Fruit fly (Drosophila melanogaster): ENCODE results near the gene CG18641.

The CG18641 gene

DNA sequence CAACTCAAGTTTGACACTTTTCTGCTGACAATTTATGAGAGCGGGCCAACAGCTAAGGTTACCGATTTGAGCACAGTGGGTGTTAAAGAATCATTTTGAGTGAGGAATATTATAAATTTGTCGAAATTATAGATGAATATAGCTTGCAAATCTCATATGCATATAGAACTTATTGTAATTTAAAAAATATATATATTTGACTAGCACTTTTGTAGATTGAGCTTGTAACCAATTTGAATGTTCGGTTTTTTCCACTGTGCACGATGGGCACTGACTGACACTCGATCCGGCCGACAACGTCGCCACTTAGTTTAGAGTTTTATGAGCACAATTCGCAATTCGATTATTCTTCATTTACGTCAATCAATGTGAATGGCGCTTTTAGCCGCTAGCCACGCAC lies 16.7 kb downstream of the CG18641 start (continued):
- TF ChIP-seq lov (optimal IDR thresholded peaks at IDR 0.05) = no peak
- TF ChIP-seq lov (GFP tag; IDR thresholded peaks at IDR 0.05) = no peak
- peak in 1 of 2 experiments; percentile 27 for TF ChIP-seq Hr51 (GFP tag; optimal IDR thresholded peaks at IDR 0.05)
- TF ChIP-seq mld (GFP tag; IDR thresholded peaks at IDR 0.05; ENCODE audit: partially characterized antibody) = no peak
- TF ChIP-seq H15 (GFP tag; IDR thresholded peaks at IDR 0.05) = no peak
- TF ChIP-seq sisA (GFP tag; IDR thresholded peaks at IDR 0.05) = no peak
- no peak for TF ChIP-seq Bgb (GFP tag; IDR thresholded peaks at IDR 0.05; ENCODE audit: partially characterized antibody)
- TF ChIP-seq CG32532 (GFP tag; IDR thresholded peaks at IDR 0.05) = 0 out of 2 replicates have a peak, but pooled peaks have one; percentile 12
- 0 out of 2 replicates have a peak, but pooled peaks have one; percentile 10 for TF ChIP-seq HLH3B (GFP tag; IDR thresholded peaks at IDR 0.05)
- TF ChIP-seq otp (GFP tag; IDR thresholded peaks at IDR 0.05) = no peak
- TF ChIP-seq Dip3 (GFP tag; optimal IDR thresholded peaks at IDR 0.05) = no peak
- TF ChIP-seq CG11085 (GFP tag; IDR thresholded peaks at IDR 0.05) = no peak
- TF ChIP-seq YL-1 (GFP tag; optimal IDR thresholded peaks at IDR 0.05) = no peak
- TF ChIP-seq Pdp1 (GFP tag; optimal IDR thresholded peaks at IDR 0.05) = no peak
- TF ChIP-seq jing (GFP tag; optimal IDR thresholded peaks at IDR 0.05) = no peak
- peak; percentile 36 for TF ChIP-seq dmrt99B (tag; optimal IDR thresholded peaks at IDR 0.05)
- TF ChIP-seq Neu2 (GFP tag; optimal IDR thresholded peaks at IDR 0.05; ENCODE audit: borderline replicate concordance) = no peak
- no peak for TF ChIP-seq CG31365 (tag; optimal IDR thresholded peaks at IDR 0.05)
- no peak for TF ChIP-seq dpn (GFP tag; optimal IDR thresholded peaks at IDR 0.05)
- no peak for TF ChIP-seq vfl (GFP tag; optimal IDR thresholded peaks at IDR 0.05)
- peak; percentile 53 for TF ChIP-seq CG31441 (GFP tag; IDR thresholded peaks at IDR 0.05)
- peak; percentile 13; the same call in 1 of the 2 replicates for TF ChIP-seq E2f2 (GFP tag; IDR thresholded peaks at IDR 0.05)
- no peak for TF ChIP-seq emc (GFP tag; optimal IDR thresholded peaks at IDR 0.05)
- 0 out of 2 replicates have a peak, but pooled peaks have one; percentile 33 for TF ChIP-seq wdn (GFP tag; IDR thresholded peaks at IDR 0.05)
- TF ChIP-seq Hsf (GFP tag; optimal IDR thresholded peaks at IDR 0.05) = no peak
- no peak for TF ChIP-seq CHES-1-like (GFP tag; optimal IDR thresholded peaks at IDR 0.05)
- TF ChIP-seq h (optimal IDR thresholded peaks at IDR 0.05) = no peak
- TF ChIP-seq Hmx (GFP tag; optimal IDR thresholded peaks at IDR 0.05) = no peak
- no peak for TF ChIP-seq croc (GFP tag; conservative IDR thresholded peaks at IDR 0.05)
- TF ChIP-seq sob (GFP tag; IDR thresholded peaks at IDR 0.05) = 0 out of 2 replicates have a peak, but pooled peaks have one; percentile 22
- no peak for TF ChIP-seq lilli (GFP tag; optimal IDR thresholded peaks at IDR 0.05)
- TF ChIP-seq phol (tag; optimal IDR thresholded peaks at IDR 0.05) = peak; percentile 16
- no peak for TF ChIP-seq bcd (GFP tag; optimal IDR thresholded peaks at IDR 0.05)
- TF ChIP-seq CG12659 (GFP tag; optimal IDR thresholded peaks at IDR 0.05) = no peak
- no peak for TF ChIP-seq CG12391 (tag; optimal IDR thresholded peaks at IDR 0.05)
- no peak for TF ChIP-seq CG2199 (GFP tag; IDR thresholded peaks at IDR 0.05)
- TF ChIP-seq Lhr (GFP tag; optimal IDR thresholded peaks at IDR 0.05) = no peak
- 0 out of 2 replicates have a peak, but pooled peaks have one; percentile 22 for TF ChIP-seq ranshi (GFP tag; IDR thresholded peaks at IDR 0.05)
- TF ChIP-seq NfI (GFP tag; optimal IDR thresholded peaks at IDR 0.05) = no peak
- no peak for TF ChIP-seq aop (GFP tag; IDR thresholded peaks at IDR 0.05)
- peak; percentile 37; the same call in 1 of the 3 replicates for TF ChIP-seq row (GFP tag; IDR thresholded peaks at IDR 0.05)
- TF ChIP-seq Mad (GFP tag; optimal IDR thresholded peaks at IDR 0.05) = no peak
- no peak for TF ChIP-seq lola (GFP tag; optimal IDR thresholded peaks at IDR 0.05)
- TF ChIP-seq CkIIα-i1 (GFP tag; IDR thresholded peaks at IDR 0.05) = no peak
- no peak for TF ChIP-seq CG17612 (GFP tag; IDR thresholded peaks at IDR 0.05)
- TF ChIP-seq sug (tag; optimal IDR thresholded peaks at IDR 0.05) = no peak
- TF ChIP-seq ash1 (GFP tag; optimal IDR thresholded peaks at IDR 0.05) = no peak
- TF ChIP-seq CG7987 (GFP tag; optimal IDR thresholded peaks at IDR 0.05) = no peak
- TF ChIP-seq bowl (GFP tag; IDR thresholded peaks at IDR 0.05) = no peak
- TF ChIP-seq CG17361 (GFP tag; IDR thresholded peaks at IDR 0.05) = no peak
- TF ChIP-seq CG1603 (tag; optimal IDR thresholded peaks at IDR 0.05) = no peak
- TF ChIP-seq CG11504 (tag; optimal IDR thresholded peaks at IDR 0.05) = peak; percentile 45

Data from whole organism, embryonic.